Worm (Caenorhabditis elegans) whole organism, young adult: Measurements from ENCODE around the gene fbxb-5.

Experiments
- B0261.1 ChIP-seq: sonication (generic microtip); optimal IDR thresholded peaks from 2 replicates; lab custom pipeline; 2016; ENCODE audit warnings: mild to moderate bottlenecking, missing genetic modification characterization, moderate library complexity, missing compliant biosample characterization
- D2030.7 ChIP-seq: fragments of 200-800 bp; sonication (Bioruptor generic); IDR thresholded peaks from 2 replicates; pipeline ENCODE4 v1.3.6; 2022; ENCODE audit warnings: missing genetic modification reagents, missing genetic modification characterization, missing compliant biosample characterization
- ama-1 ChIP-seq, 3 experiments: fragments of 150-350 bp in 1 of 3; sonication (generic microtip) in 2 of 3; optimal IDR thresholded peaks; 2 replicates each; lab custom pipeline; 2014 to 2018; ENCODE audit warnings: missing biosample characterization in 2 of 3, missing genetic modification characterization in 2 of 3, missing genetic modification reagents in 2 of 3
- nhr-90 ChIP-seq: sonication (generic microtip); optimal IDR thresholded peaks from 2 replicates; lab custom pipeline; 2016; ENCODE audit warnings: missing genotype, mild to moderate bottlenecking, missing genetic modification characterization, missing compliant biosample characterization
- pha-4 ChIP-seq: fragments of 150-350 bp; sonication (generic microtip); optimal IDR thresholded peaks from 2 replicates; lab custom pipeline; 2014; ENCODE audit warnings: missing biosample characterization, missing genetic modification reagents, missing genetic modification characterization
- rcor-1 ChIP-seq: fragments of 200-800 bp; sonication (Bioruptor generic); IDR thresholded peaks from 2 replicates; pipeline ENCODE4 v1.3.6; 2022; ENCODE audit warnings: missing genetic modification reagents, missing genetic modification characterization, missing compliant biosample characterization
- repo-1 ChIP-seq: sonication (generic microtip); optimal IDR thresholded peaks from 2 replicates; lab custom pipeline; 2017; ENCODE audit warnings: mild to moderate bottlenecking, missing genetic modification characterization, missing compliant biosample characterization
- unc-62 ChIP-seq: fragments of 150-350 bp; optimal IDR thresholded peaks from 2 replicates; lab custom pipeline; 2014; ENCODE audit warnings: missing biosample characterization, missing genetic modification reagents, missing genetic modification characterization

- TF ChIP-seq ama-1 (optimal IDR thresholded peaks at IDR 0.05; lab: Kevin White, UChicago) (no peak), ama-1 (GFP tag; optimal IDR thresholded peaks at IDR 0.05; lab: Kevin White, UChicago) (no peak), rcor-1 (GFP tag; lab: Robert Waterston, UW) (no peak), unc-62 (GFP tag; lab: Kevin White, UChicago) (no peak), repo-1 (tag; lab: Kevin White, UChicago) (no peak), nhr-90 (tag; lab: Kevin White, UChicago) (no peak), B0261.1 (no peak), D2030.7 (GFP tag; lab: Robert Waterston, UW) (no peak), pha-4 (tag; lab: Kevin White, UChicago) (no peak)
Observed at ce11 chrII:1728253-1728652, 6.0 kb upstream of the fbxb-5 start, which contains the start of gene btb-9.
